Worm (Caenorhabditis elegans): ENCODE measurements around the gene K12H6.7.
A peak's percentile ranks its signal among the peaks of the same experiment; 100 is the strongest.

K12H6.7 gene

DNA sequence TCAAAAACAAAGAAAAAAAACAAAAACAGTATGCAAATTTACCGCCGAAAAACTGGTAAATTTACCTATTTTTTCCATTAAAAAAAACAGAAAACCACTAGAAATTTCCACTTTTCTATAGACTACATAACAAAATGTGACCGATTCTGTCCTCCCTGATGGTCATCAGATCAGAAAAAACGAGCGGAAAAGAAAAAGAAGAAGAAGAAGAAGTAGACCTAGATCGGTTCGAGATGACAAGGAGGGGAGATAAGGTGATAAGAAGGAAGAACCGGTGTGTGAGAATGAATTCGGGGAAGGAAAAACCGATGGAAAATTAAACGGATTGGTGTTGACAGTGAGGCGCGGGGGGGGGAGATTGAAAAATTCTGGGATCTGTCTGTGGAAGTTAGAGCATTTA lies 19.4 kb upstream of the K12H6.7 start:
- TF ChIP-seq pes-1 (GFP tag; IDR thresholded peaks at IDR 0.05) (no peak), ceh-36 (tag; optimal IDR thresholded peaks at IDR 0.05) (no peak), hmbx-1 (tag; optimal IDR thresholded peaks at IDR 0.05) (no peak), ceh-13 (GFP tag; optimal IDR thresholded peaks at IDR 0.05) (no peak), hmg-4 (GFP tag; optimal IDR thresholded peaks at IDR 0.05) (no peak), F13C5.2 (tag; optimal IDR thresholded peaks at IDR 0.05) (no peak), flt-1 (GFP tag; IDR thresholded peaks at IDR 0.05) (no peak), aly-1 (tag; optimal IDR thresholded peaks at IDR 0.05) (no peak), ets-7 (tag; optimal IDR thresholded peaks at IDR 0.05) (no peak), sea-1 (GFP tag; conservative IDR thresholded peaks at IDR 0.05) (no peak), scrt-1 (GFP tag; IDR thresholded peaks at IDR 0.05) (no peak), tbx-11 (GFP tag; IDR thresholded peaks at IDR 0.05) (no peak), tbx-37 (GFP tag; conservative IDR thresholded peaks at IDR 0.05) (no peak), B0310.2 (tag; optimal IDR thresholded peaks at IDR 0.05) (no peak), hnd-1 (tag; optimal IDR thresholded peaks at IDR 0.05) (no peak), tra-4 (tag; optimal IDR thresholded peaks at IDR 0.05) (no peak)

DNA sequence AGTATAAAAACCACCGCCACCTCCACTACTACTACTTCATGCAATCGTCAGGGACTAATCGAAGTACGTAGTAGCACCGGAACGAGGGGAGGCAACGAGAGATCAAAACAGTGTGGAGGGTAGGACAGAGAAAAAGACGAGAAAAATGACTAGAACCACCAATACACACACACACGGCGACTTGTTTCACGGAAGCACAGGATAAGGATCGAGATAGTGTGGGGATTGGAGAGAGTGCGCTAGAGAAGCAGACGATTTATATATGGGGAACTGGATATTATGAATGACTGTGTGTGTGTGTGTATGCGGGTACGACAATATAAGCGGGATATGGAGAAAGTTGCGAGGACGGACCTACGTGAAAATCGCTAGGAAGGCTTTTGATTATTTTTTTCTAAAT lies 18.0 kb upstream of the K12H6.7 start:
- no peak for TF ChIP-seq ama-1 (optimal IDR thresholded peaks at IDR 0.05)
- TF ChIP-seq ceh-13 (GFP tag; optimal IDR thresholded peaks at IDR 0.05), result no peak
- no peak for TF ChIP-seq hmg-4 (GFP tag; optimal IDR thresholded peaks at IDR 0.05)
- TF ChIP-seq hnd-1 (tag; optimal IDR thresholded peaks at IDR 0.05), result no peak
- no peak for TF ChIP-seq sea-1 (GFP tag; conservative IDR thresholded peaks at IDR 0.05)
- no peak for TF ChIP-seq aly-1 (tag; optimal IDR thresholded peaks at IDR 0.05)
- no peak for TF ChIP-seq tbx-11 (GFP tag; IDR thresholded peaks at IDR 0.05)
- TF ChIP-seq hmbx-1 (tag; optimal IDR thresholded peaks at IDR 0.05), result no peak
- TF ChIP-seq B0310.2 (tag; optimal IDR thresholded peaks at IDR 0.05), result no peak
- TF ChIP-seq flt-1 (GFP tag; IDR thresholded peaks at IDR 0.05), result no peak
- TF ChIP-seq tra-4 (tag; optimal IDR thresholded peaks at IDR 0.05), result no peak
- TF ChIP-seq scrt-1 (GFP tag; IDR thresholded peaks at IDR 0.05), result no peak
- no peak for TF ChIP-seq ets-7 (tag; optimal IDR thresholded peaks at IDR 0.05)
- no peak for TF ChIP-seq ceh-36 (tag; optimal IDR thresholded peaks at IDR 0.05)
- no peak for TF ChIP-seq pes-1 (GFP tag; IDR thresholded peaks at IDR 0.05)
- TF ChIP-seq tbx-37 (GFP tag; conservative IDR thresholded peaks at IDR 0.05), result no peak
- TF ChIP-seq F13C5.2 (tag; optimal IDR thresholded peaks at IDR 0.05), result no peak

DNA sequence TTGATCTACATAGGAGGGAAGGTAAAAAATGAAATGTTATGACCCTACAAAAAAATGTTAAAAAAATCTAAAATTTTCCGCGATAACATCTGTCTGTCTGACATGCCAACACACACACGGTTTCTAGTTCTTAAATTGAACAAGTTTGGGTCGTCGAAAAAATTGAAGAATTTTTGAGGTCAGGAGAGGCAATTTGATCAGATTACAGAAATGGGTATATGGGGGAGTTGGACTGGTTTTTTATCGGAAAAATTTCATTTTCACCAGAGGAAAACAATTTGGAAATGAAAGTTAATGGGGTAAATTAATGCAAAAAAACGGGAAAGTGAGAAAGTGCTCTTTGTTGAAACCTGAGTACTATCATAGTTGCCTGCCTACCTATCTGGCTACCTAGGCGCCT lies 17.0 kb upstream of the K12H6.7 start:
- no peak for TF ChIP-seq ceh-36 (tag; optimal IDR thresholded peaks at IDR 0.05)
- no peak for TF ChIP-seq tra-4 (tag; optimal IDR thresholded peaks at IDR 0.05)
- no peak for TF ChIP-seq scrt-1 (GFP tag; IDR thresholded peaks at IDR 0.05)
- no peak for TF ChIP-seq aly-1 (tag; optimal IDR thresholded peaks at IDR 0.05)
- TF ChIP-seq tbx-37 (GFP tag; conservative IDR thresholded peaks at IDR 0.05), result no peak
- no peak for TF ChIP-seq hnd-1 (tag; optimal IDR thresholded peaks at IDR 0.05)
- TF ChIP-seq hmbx-1 (tag; optimal IDR thresholded peaks at IDR 0.05), result no peak
- TF ChIP-seq F13C5.2 (tag; optimal IDR thresholded peaks at IDR 0.05), result no peak
- no peak for TF ChIP-seq sea-1 (GFP tag; conservative IDR thresholded peaks at IDR 0.05)
- no peak for TF ChIP-seq flt-1 (GFP tag; IDR thresholded peaks at IDR 0.05)
- TF ChIP-seq ama-1 (optimal IDR thresholded peaks at IDR 0.05), result no peak
- no peak for TF ChIP-seq ets-7 (tag; optimal IDR thresholded peaks at IDR 0.05)
- no peak for TF ChIP-seq hmg-4 (GFP tag; optimal IDR thresholded peaks at IDR 0.05)
- no peak for TF ChIP-seq B0310.2 (tag; optimal IDR thresholded peaks at IDR 0.05)
- no peak for TF ChIP-seq ceh-13 (GFP tag; optimal IDR thresholded peaks at IDR 0.05)

DNA sequence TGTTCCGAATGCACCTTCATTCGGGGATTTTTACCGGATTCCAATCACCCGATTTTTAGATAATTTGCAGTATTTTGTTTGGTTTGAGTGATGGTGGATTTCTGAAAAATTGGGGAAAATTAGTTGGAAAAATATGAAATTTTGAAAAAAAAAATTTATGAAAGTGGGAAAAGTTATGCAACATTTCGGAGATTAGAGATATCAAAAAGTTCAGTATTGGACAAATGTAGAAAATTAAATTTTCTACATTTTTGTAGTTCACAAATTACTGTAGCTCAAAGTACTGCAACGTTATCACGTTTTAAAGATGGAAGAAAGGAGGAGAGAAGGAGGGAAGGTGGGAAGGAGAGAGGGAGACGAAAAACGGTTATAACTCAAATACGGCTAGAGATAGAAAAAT lies 15.7 kb upstream of the K12H6.7 start, which contains the start of gene ptc-3:
ptc-3 (minus strand) TSS at position 101 of the 400 bp plus-strand sequence.
- TF ChIP-seq ceh-13 (GFP tag; optimal IDR thresholded peaks at IDR 0.05) (no peak), tbx-37 (GFP tag; conservative IDR thresholded peaks at IDR 0.05) (no peak), aly-1 (tag; optimal IDR thresholded peaks at IDR 0.05) (no peak)

- TF ChIP-seq scrt-1 (GFP tag; IDR thresholded peaks at IDR 0.05) (no peak), flt-1 (GFP tag; IDR thresholded peaks at IDR 0.05) (no peak), ceh-36 (tag; optimal IDR thresholded peaks at IDR 0.05) (peak; percentile 91), B0310.2 (tag; optimal IDR thresholded peaks at IDR 0.05) (no peak), pes-1 (GFP tag; IDR thresholded peaks at IDR 0.05) (no peak)
Measured at ce11 chrII:2846552-2846951, 9.8 kb upstream of the K12H6.7 start.

DNA sequence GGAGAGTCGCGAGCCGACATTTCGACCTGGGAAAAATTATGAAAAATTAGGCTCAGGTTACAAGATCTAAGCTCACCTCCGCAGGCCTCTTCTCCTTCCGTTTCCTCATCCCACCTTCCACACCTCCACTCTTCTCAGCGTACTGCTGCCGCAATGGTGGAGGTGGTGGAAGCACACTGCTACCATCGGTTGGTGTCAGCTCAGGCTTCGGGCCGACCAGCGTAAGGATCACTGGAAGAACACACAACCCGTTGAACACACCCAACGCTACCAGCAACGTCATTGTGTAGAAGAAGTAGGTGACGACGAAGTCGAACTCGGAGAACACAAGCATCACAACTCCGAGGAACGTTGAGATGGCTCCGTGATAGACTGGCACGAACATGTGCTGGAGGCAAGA lies 8.9 kb upstream of the K12H6.7 start:
- TF ChIP-seq hnd-1 (tag; optimal IDR thresholded peaks at IDR 0.05) (no peak), ets-7 (tag; optimal IDR thresholded peaks at IDR 0.05) (no peak), flt-1 (GFP tag; IDR thresholded peaks at IDR 0.05) (no peak), sea-1 (GFP tag; conservative IDR thresholded peaks at IDR 0.05) (no peak), ceh-13 (GFP tag; optimal IDR thresholded peaks at IDR 0.05) (no peak), scrt-1 (GFP tag; IDR thresholded peaks at IDR 0.05) (no peak)

ce11 chrII:2843088-2843487 lies 6.3 kb upstream of the K12H6.7 start, which contains the start of gene Y110A2AL.7:
Gene Y110A2AL.7, minus strand, starts transcription at chrII:2843188.
- no peak for TF ChIP-seq sea-1 (GFP tag; conservative IDR thresholded peaks at IDR 0.05)
- TF ChIP-seq flt-1 (GFP tag; IDR thresholded peaks at IDR 0.05), result no peak
- no peak for TF ChIP-seq F13C5.2 (tag; optimal IDR thresholded peaks at IDR 0.05)
- no peak for TF ChIP-seq ama-1 (optimal IDR thresholded peaks at IDR 0.05)
- TF ChIP-seq tra-4 (tag; optimal IDR thresholded peaks at IDR 0.05), result no peak
- TF ChIP-seq tbx-11 (GFP tag; IDR thresholded peaks at IDR 0.05), result no peak
- no peak for TF ChIP-seq aly-1 (tag; optimal IDR thresholded peaks at IDR 0.05)
- TF ChIP-seq B0310.2 (tag; optimal IDR thresholded peaks at IDR 0.05), result no peak
- TF ChIP-seq hmbx-1 (tag; optimal IDR thresholded peaks at IDR 0.05), result no peak
- no peak for TF ChIP-seq hmg-4 (GFP tag; optimal IDR thresholded peaks at IDR 0.05)
- TF ChIP-seq pes-1 (GFP tag; IDR thresholded peaks at IDR 0.05), result no peak
- no peak for TF ChIP-seq ceh-36 (tag; optimal IDR thresholded peaks at IDR 0.05)

ce11 chrII:2841529-2841928 lies 4.8 kb upstream of the K12H6.7 start, which contains the start of gene Y110A2AL.6:
Gene Y110A2AL.6, minus strand, starts transcription at chrII:2841629.
- no peak for TF ChIP-seq hnd-1 (tag; optimal IDR thresholded peaks at IDR 0.05)
- TF ChIP-seq hmg-4 (GFP tag; optimal IDR thresholded peaks at IDR 0.05), result no peak
